Fruit fly (Drosophila melanogaster): ENCODE results near the gene Npc2d.

Gene Npc2d

DNA sequence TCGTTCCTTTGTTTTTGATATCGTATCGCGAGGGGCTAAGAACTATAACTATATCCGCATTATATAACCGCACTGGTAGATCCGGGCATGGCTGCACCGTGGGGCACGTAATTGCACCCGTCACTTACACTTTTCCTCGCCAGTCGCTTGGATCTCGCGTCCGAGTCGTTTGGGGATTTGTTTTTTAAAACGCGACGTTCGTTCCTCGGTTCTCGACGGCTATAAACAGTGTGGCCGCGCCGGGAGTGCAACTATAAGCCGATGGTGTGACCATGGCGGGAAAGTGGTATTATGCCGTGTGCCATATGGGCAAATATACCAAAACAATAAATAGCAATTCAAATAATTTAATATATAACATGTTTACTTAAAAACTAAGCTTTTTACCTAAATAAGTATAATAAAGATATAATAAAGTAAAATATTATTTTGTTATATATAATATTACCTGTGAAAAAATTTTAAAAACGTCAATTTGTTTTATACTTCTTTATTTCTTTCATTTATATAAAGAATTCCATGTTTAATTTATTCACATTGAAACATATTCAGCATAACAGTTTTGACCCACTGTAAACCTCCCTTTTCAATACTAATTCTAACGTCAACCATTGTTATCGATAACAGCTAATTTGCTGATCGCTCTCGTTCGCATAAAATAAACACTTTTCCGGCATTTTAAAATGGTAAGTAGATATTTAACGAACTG is 13.1 kb downstream of the Npc2d start, which contains the start of the genes Mical and CG3909 (continued):
- peak; percentile 38 for TF ChIP-seq CG3065 (GFP tag; optimal IDR thresholded peaks at IDR 0.05)
- peak; percentile 51 for TF ChIP-seq onecut (GFP tag; IDR thresholded peaks at IDR 0.05)
- peak; percentile 13 for TF ChIP-seq CG17186 (GFP tag; optimal IDR thresholded peaks at IDR 0.05)
- TF ChIP-seq shn (GFP tag; optimal IDR thresholded peaks at IDR 0.05), result no peak
- TF ChIP-seq Myb (GFP tag; optimal IDR thresholded peaks at IDR 0.05), result peak; percentile 9
- TF ChIP-seq Opbp (GFP tag; IDR thresholded peaks at IDR 0.05; ENCODE audit: partially characterized antibody), result no peak; the same call in 1 of the 3 replicates
- TF ChIP-seq klu (GFP tag; IDR thresholded peaks at IDR 0.05), result peak; percentile 81
- peak; percentile 82 for TF ChIP-seq zen (tag; optimal IDR thresholded peaks at IDR 0.05)
- TF ChIP-seq caup (GFP tag; optimal IDR thresholded peaks at IDR 0.05; ENCODE audit: severe bottlenecking), result peak; percentile 69
- no peak for TF ChIP-seq h (optimal IDR thresholded peaks at IDR 0.05)
- TF ChIP-seq CG17802 (tag; optimal IDR thresholded peaks at IDR 0.05), result peak; percentile 12
- TF ChIP-seq CG10267 (tag; optimal IDR thresholded peaks at IDR 0.05), result peak; percentile 95
- no peak for TF ChIP-seq CG12071 (GFP tag; optimal IDR thresholded peaks at IDR 0.05)
- no peak for TF ChIP-seq CG17912 (GFP tag; optimal IDR thresholded peaks at IDR 0.05)
- peak; percentile 44 for TF ChIP-seq CG5245 (GFP tag; optimal IDR thresholded peaks at IDR 0.05)
- TF ChIP-seq fru (optimal IDR thresholded peaks at IDR 0.05), result no peak
- TF ChIP-seq sr (GFP tag; IDR thresholded peaks at IDR 0.05), result peak; percentile 12; the same call in 1 of the 3 replicates
- no peak for TF ChIP-seq pfk (GFP tag; optimal IDR thresholded peaks at IDR 0.05)
- TF ChIP-seq zf30C (GFP tag; optimal IDR thresholded peaks at IDR 0.05), result no peak
- peak; percentile 53 for TF ChIP-seq YL-1 (GFP tag; optimal IDR thresholded peaks at IDR 0.05)
- TF ChIP-seq CG2875 (GFP tag; optimal IDR thresholded peaks at IDR 0.05), result peak; percentile 52
- peak; percentile 83 for TF ChIP-seq CG1602 (GFP tag; optimal IDR thresholded peaks at IDR 0.05)
- 0 out of 3 replicates have a peak, but pooled peaks have one; percentile 44 for TF ChIP-seq CG16813 (GFP tag; IDR thresholded peaks at IDR 0.05; ENCODE audit: partially characterized antibody)
- TF ChIP-seq grn (GFP tag; optimal IDR thresholded peaks at IDR 0.05), result no peak
- no peak for TF ChIP-seq p53 (GFP tag; optimal IDR thresholded peaks at IDR 0.05)
- 0 out of 2 replicates have a peak, but pooled peaks have one; percentile 30 for TF ChIP-seq danr (GFP tag; IDR thresholded peaks at IDR 0.05)
- TF ChIP-seq CG13775 (GFP tag; optimal IDR thresholded peaks at IDR 0.05), result peak; percentile 80
- TF ChIP-seq CG16779 (GFP tag; IDR thresholded peaks at IDR 0.05), result peak; percentile 80; the same call in 1 of the 2 replicates
- TF ChIP-seq bcd (GFP tag; optimal IDR thresholded peaks at IDR 0.05), result peak; percentile 74
- peak; percentile 90 for TF ChIP-seq CG14014 (GFP tag; IDR thresholded peaks at IDR 0.05)
- no peak for TF ChIP-seq CG15073 (GFP tag; optimal IDR thresholded peaks at IDR 0.05)
- peak; percentile 89 for TF ChIP-seq CG14710 (tag; optimal IDR thresholded peaks at IDR 0.05)
- peak; percentile 7 for TF ChIP-seq CG4854 (GFP tag; optimal IDR thresholded peaks at IDR 0.05)
- no peak for TF ChIP-seq CG10565 (GFP tag; optimal IDR thresholded peaks at IDR 0.05)
- TF ChIP-seq pum (GFP tag; optimal IDR thresholded peaks at IDR 0.05), result no peak
- peak; percentile 40 for TF ChIP-seq Asciz (GFP tag; optimal IDR thresholded peaks at IDR 0.05)
- peak; percentile 75 for TF ChIP-seq CG10654 (GFP tag; optimal IDR thresholded peaks at IDR 0.05)
- no peak for TF ChIP-seq Dip3 (GFP tag; optimal IDR thresholded peaks at IDR 0.05)
- TF ChIP-seq Antp (GFP tag; optimal IDR thresholded peaks at IDR 0.05), result peak; percentile 31
- TF ChIP-seq Pdp1 (GFP tag; optimal IDR thresholded peaks at IDR 0.05), result peak; percentile 60 to 91
- peak; percentile 77 for TF ChIP-seq CG31224 (GFP tag; IDR thresholded peaks at IDR 0.05)
- TF ChIP-seq CG7928 (GFP tag; optimal IDR thresholded peaks at IDR 0.05), result no peak
- TF ChIP-seq jumu (GFP tag; optimal IDR thresholded peaks at IDR 0.05), result peak; percentile 27
- TF ChIP-seq fd64A (GFP tag; optimal IDR thresholded peaks at IDR 0.05), result peak; percentile 4
- peak; percentile 86 for TF ChIP-seq esg (GFP tag; conservative IDR thresholded peaks at IDR 0.05)
- peak; percentile 92 for TF ChIP-seq CG2678 (tag; optimal IDR thresholded peaks at IDR 0.05)
- no peak for TF ChIP-seq sima (GFP tag; optimal IDR thresholded peaks at IDR 0.05)
- TF ChIP-seq CG4617 (GFP tag; optimal IDR thresholded peaks at IDR 0.05; ENCODE audit: borderline replicate concordance), result peak; percentile 34
- TF ChIP-seq unpg (GFP tag; optimal IDR thresholded peaks at IDR 0.05), result peak; percentile 88
- TF ChIP-seq Awh (GFP tag; IDR thresholded peaks at IDR 0.05), result peak; percentile 81
